Worm (Caenorhabditis elegans) whole organism, young adult: ENCODE results near the gene cest-6.

Experiments
- B0019.2 ChIP-seq: fragments of 200-800 bp; sonication (Bioruptor generic); conservative IDR thresholded peaks from 2 replicates; pipeline ENCODE4 v1.3.6; 2022; ENCODE audit warnings: missing genetic modification reagents, missing genetic modification characterization, missing compliant biosample characterization
- B0336.3 ChIP-seq: fragments of 200-800 bp; sonication (Bioruptor generic); IDR thresholded peaks from 2 replicates; pipeline ENCODE4 v1.3.6; 2022; ENCODE audit warnings: missing genetic modification characterization, missing compliant biosample characterization
- C06A6.2 ChIP-seq: fragments of 200-800 bp; sonication (Bioruptor generic); conservative IDR thresholded peaks from 2 replicates; pipeline ENCODE4 v1.3.6; 2022; ENCODE audit warnings: missing genetic modification characterization, missing compliant biosample characterization
- F22D6.2 ChIP-seq: sonication (generic microtip); optimal IDR thresholded peaks from 2 replicates; lab custom pipeline; 2016; ENCODE audit warnings: mild to moderate bottlenecking, missing genetic modification characterization, missing compliant biosample characterization
- F33H1.4 ChIP-seq: fragments of 200-800 bp; sonication (Bioruptor generic); IDR thresholded peaks from 2 replicates; pipeline ENCODE4 v1.3.6; 2022; ENCODE audit warnings: missing genetic modification reagents, missing genetic modification characterization, missing compliant biosample characterization
- F39B2.1 ChIP-seq: fragments of 200-800 bp; sonication (Bioruptor generic); IDR thresholded peaks from 2 replicates; pipeline ENCODE4 v1.3.6; 2022; ENCODE audit warnings: missing genetic modification reagents, missing genetic modification characterization, missing compliant biosample characterization
- F57C9.4 ChIP-seq: sonication (generic microtip); optimal IDR thresholded peaks from 2 replicates; lab custom pipeline; 2017; ENCODE audit warnings: mild to moderate bottlenecking, missing genetic modification characterization, missing compliant biosample characterization
- K11D2.4 ChIP-seq: fragments of 200-800 bp; sonication (Bioruptor generic); IDR thresholded peaks from 2 replicates; pipeline ENCODE4 v1.3.6; 2022; ENCODE audit warnings: missing genetic modification reagents, missing genetic modification characterization, missing compliant biosample characterization
- K12H6.12 ChIP-seq: fragments of 200-800 bp; sonication (Bioruptor generic); optimal IDR thresholded peaks from 2 replicates; lab custom pipeline; 2018; ENCODE audit warnings: mild to moderate bottlenecking, missing genetic modification characterization, missing compliant biosample characterization
- T26A5.8 ChIP-seq: sonication (generic microtip); optimal IDR thresholded peaks from 2 replicates; lab custom pipeline; 2016; ENCODE audit warnings: missing genetic modification characterization, missing compliant biosample characterization
- Y53G8AR.9 ChIP-seq: fragments of 200-800 bp; sonication (Bioruptor generic); conservative IDR thresholded peaks from 2 replicates; pipeline ENCODE4 v1.3.6; 2022; ENCODE audit warnings: missing genetic modification reagents, missing genetic modification characterization, missing compliant biosample characterization
- aptf-3 ChIP-seq: fragments of 200-800 bp; sonication (Bioruptor generic); IDR thresholded peaks from 2 replicates; pipeline ENCODE4 v1.3.6; 2022; ENCODE audit warnings: missing genetic modification characterization, missing compliant biosample characterization
- attf-6 ChIP-seq: fragments of 200-800 bp; sonication (Bioruptor generic); IDR thresholded peaks from 2 replicates; pipeline ENCODE4 v1.3.6; 2022; ENCODE audit warnings: missing genetic modification reagents, missing genetic modification characterization, missing compliant biosample characterization
- bed-2 ChIP-seq: fragments of 200-800 bp; sonication (Bioruptor generic); IDR thresholded peaks from 2 replicates; pipeline ENCODE4 v1.3.6; 2022; ENCODE audit warnings: missing genetic modification reagents, missing genetic modification characterization, missing compliant biosample characterization
- cebp-1 ChIP-seq, 2 experiments: fragments of 200-800 bp in 1 of 2; sonication (Bioruptor generic) in 1 of 2; sonication (generic microtip) in 1 of 2; IDR thresholded peaks in 1 of 2; optimal IDR thresholded peaks in 1 of 2; 2 replicates each; pipeline versions ENCODE4 v1.3.6 to Lab custom; 2017 to 2022; ENCODE audit warnings: missing compliant biosample characterization in 2 of 2, missing genetic modification characterization in 2 of 2, mild to moderate bottlenecking in 1 of 2, missing genetic modification reagents in 1 of 2, moderate library complexity in 1 of 2
- cebp-2 ChIP-seq: fragments of 200-800 bp; sonication (Bioruptor generic); IDR thresholded peaks from 2 replicates; pipeline ENCODE4 v1.3.6; 2022; ENCODE audit warnings: missing genetic modification characterization, missing compliant biosample characterization
- ceh-100 ChIP-seq: fragments of 200-800 bp; sonication (Bioruptor generic); IDR thresholded peaks from 2 replicates; pipeline ENCODE4 v1.3.6; 2022; ENCODE audit warnings: missing genetic modification reagents, missing genetic modification characterization, missing compliant biosample characterization
- ceh-27 ChIP-seq: fragments of 200-800 bp; sonication (Bioruptor generic); optimal IDR thresholded peaks from 2 replicates; lab custom pipeline; 2018; ENCODE audit warnings: mild to moderate bottlenecking, missing genetic modification characterization, moderate library complexity, missing compliant biosample characterization
- ceh-40 ChIP-seq: fragments of 200-800 bp; sonication (Bioruptor generic); IDR thresholded peaks from 2 replicates; pipeline ENCODE4 v1.3.6; 2022; ENCODE audit warnings: missing genetic modification characterization, missing compliant biosample characterization
- chd-7 ChIP-seq: sonication (generic microtip); optimal IDR thresholded peaks from 2 replicates; lab custom pipeline; 2016; ENCODE audit warnings: mild to moderate bottlenecking, missing genetic modification characterization, moderate library complexity, missing compliant biosample characterization
- dox-1 ChIP-seq: fragments of 200-800 bp; sonication (Bioruptor generic); IDR thresholded peaks from 2 replicates; pipeline ENCODE4 v1.3.6; 2022; ENCODE audit warnings: missing genetic modification reagents, missing genetic modification characterization, missing compliant biosample characterization
- dpl-1 ChIP-seq: fragments of 150-350 bp; optimal IDR thresholded peaks from 2 replicates; lab custom pipeline; 2014; ENCODE audit warnings: missing biosample characterization, missing genetic modification reagents, missing genetic modification characterization
- efl-1 ChIP-seq: fragments of 150-350 bp; optimal IDR thresholded peaks from 2 replicates; lab custom pipeline; 2014; ENCODE audit warnings: missing biosample characterization, missing genetic modification reagents, missing genetic modification characterization
- ekl-4 ChIP-seq: fragments of 200-800 bp; sonication (Bioruptor generic); IDR thresholded peaks from 2 replicates; pipeline ENCODE4 v1.3.6; 2022; ENCODE audit warnings: missing genetic modification reagents, missing genetic modification characterization, missing compliant biosample characterization
- ets-4 ChIP-seq: fragments of 200-800 bp; sonication (Bioruptor generic); optimal IDR thresholded peaks from 2 replicates; lab custom pipeline; 2018; ENCODE audit warnings: mild to moderate bottlenecking, missing genetic modification characterization, missing compliant biosample characterization
- fkh-3 ChIP-seq: sonication (generic microtip); optimal IDR thresholded peaks from 2 replicates; lab custom pipeline; 2016; ENCODE audit warnings: mild to moderate bottlenecking, missing genetic modification characterization, missing compliant biosample characterization
- hlh-12 ChIP-seq: sonication (generic microtip); optimal IDR thresholded peaks from 2 replicates; lab custom pipeline; 2016; ENCODE audit warnings: missing genetic modification characterization, missing compliant biosample characterization
- hmg-20 ChIP-seq: fragments of 200-800 bp; sonication (Bioruptor generic); IDR thresholded peaks from 2 replicates; pipeline ENCODE4 v1.3.6; 2022; ENCODE audit warnings: missing genetic modification reagents, missing genetic modification characterization, missing compliant biosample characterization
- lin-54 ChIP-seq: fragments of 200-800 bp; sonication (Bioruptor generic); optimal IDR thresholded peaks from 2 replicates; lab custom pipeline; 2018; ENCODE audit warnings: mild to moderate bottlenecking, missing genetic modification characterization, missing compliant biosample characterization
- madf-3 ChIP-seq: fragments of 200-800 bp; sonication (Bioruptor generic); IDR thresholded peaks from 2 replicates; pipeline ENCODE4 v1.3.6; 2022; ENCODE audit warnings: missing genetic modification reagents, missing genetic modification characterization, missing compliant biosample characterization
- mxl-1 ChIP-seq: sonication (generic microtip); optimal IDR thresholded peaks from 2 replicates; lab custom pipeline; 2016; ENCODE audit warnings: missing genetic modification characterization, missing compliant biosample characterization
- nfya-2 ChIP-seq: fragments of 200-800 bp; sonication (Bioruptor generic); IDR thresholded peaks from 2 replicates; pipeline ENCODE4 v1.3.6; 2022; ENCODE audit warnings: missing genetic modification reagents, missing genetic modification characterization, missing compliant biosample characterization
- nhr-120 ChIP-seq: fragments of 200-800 bp; sonication (Bioruptor generic); IDR thresholded peaks from 2 replicates; pipeline ENCODE4 v1.3.6; 2022; ENCODE audit warnings: missing genetic modification characterization, missing compliant biosample characterization
- nhr-179 ChIP-seq: sonication (generic microtip); optimal IDR thresholded peaks from 2 replicates; lab custom pipeline; 2016; ENCODE audit warnings: mild to moderate bottlenecking, missing genetic modification characterization, missing compliant biosample characterization
- snpc-1.3 ChIP-seq: sonication (generic microtip); optimal IDR thresholded peaks from 2 replicates; lab custom pipeline; 2017; ENCODE audit warnings: missing genetic modification characterization, mild to moderate bottlenecking, missing compliant biosample characterization, antibody characterized with exemption, moderate library complexity, missing genotype, missing genetic modification reagents; ENCODE audit not compliant: insufficient read depth
- ztf-22 ChIP-seq: fragments of 200-800 bp; sonication (Bioruptor generic); optimal IDR thresholded peaks from 2 replicates; lab custom pipeline; 2018; ENCODE audit warnings: mild to moderate bottlenecking, missing genetic modification characterization, moderate library complexity, missing compliant biosample characterization
- ztf-26 ChIP-seq: sonication (generic microtip); optimal IDR thresholded peaks from 2 replicates; lab custom pipeline; 2017; ENCODE audit warnings: missing genetic modification characterization, missing compliant biosample characterization
- ztf-6 ChIP-seq: fragments of 200-800 bp; sonication (Bioruptor generic); IDR thresholded peaks from 2 replicates; pipeline ENCODE4 v1.3.6; 2022; ENCODE audit warnings: missing genetic modification reagents, missing genetic modification characterization, missing compliant biosample characterization

Gene cest-6

ce11 chrIV:6972427-6972826 lies 44.1 kb upstream of the cest-6 start, which contains the start of gene nhr-249:
Gene nhr-249, minus strand, starts transcription at chrIV:6972527.
- TF ChIP-seq K12H6.12 (tag; lab: Kevin White, UChicago) (no peak), lin-54 (no peak), F33H1.4 (GFP tag; lab: Robert Waterston, UW) (no peak), B0336.3 (GFP tag; lab: Robert Waterston, UW) (no peak), efl-1 (GFP tag; lab: Kevin White, UChicago) (peak; percentile 22), ceh-100 (GFP tag; lab: Robert Waterston, UW) (no peak)

- no peak for TF ChIP-seq ets-4 (GFP tag; lab: Kevin White, UChicago)
- TF ChIP-seq F22D6.2, result no peak
- no peak for TF ChIP-seq T26A5.8 (tag; lab: Kevin White, UChicago)
These were observed 42.9 kb upstream of the cest-6 start, which contains the start of gene ZK381.62 for ce11 chrIV:6971213-6971612. Gene ZK381.62, minus strand, starts transcription at chrIV:6971313.

- no peak for TF ChIP-seq ztf-6
- no peak for TF ChIP-seq nfya-2
- no peak for TF ChIP-seq F57C9.4 (tag; lab: Kevin White, UChicago)
- no peak for TF ChIP-seq ztf-26 (tag; lab: Kevin White, UChicago)
- TF ChIP-seq lin-54, result no peak
- no peak for TF ChIP-seq Y53G8AR.9
- no peak for TF ChIP-seq dpl-1 (GFP tag; lab: Kevin White, UChicago)
- TF ChIP-seq nhr-120 (GFP tag; lab: Robert Waterston, UW), result no peak
- TF ChIP-seq cebp-2, result no peak
- no peak for TF ChIP-seq hmg-20 (GFP tag; lab: Robert Waterston, UW)
- TF ChIP-seq dox-1 (GFP tag; lab: Robert Waterston, UW), result no peak
- TF ChIP-seq cebp-1 (GFP tag; IDR thresholded peaks at IDR 0.05; lab: Robert Waterston, UW), result no peak
- no peak for TF ChIP-seq cebp-1 (tag; optimal IDR thresholded peaks at IDR 0.05; lab: Kevin White, UChicago)
- TF ChIP-seq hlh-12, result no peak
- TF ChIP-seq nhr-179 (tag; lab: Kevin White, UChicago), result no peak
- TF ChIP-seq ekl-4, result no peak
- TF ChIP-seq aptf-3 (GFP tag; lab: Robert Waterston, UW), result no peak
- no peak for TF ChIP-seq B0019.2 (GFP tag; lab: Robert Waterston, UW)
These were observed 42.0 kb upstream of the cest-6 start, which contains the start of gene ZK381.8 for ce11 chrIV:6970271-6970670. Gene ZK381.8, minus strand, starts transcription at chrIV:6970371.

- TF ChIP-seq attf-6 (GFP tag; lab: Robert Waterston, UW) (no peak), ceh-27 (no peak), C06A6.2 (GFP tag; lab: Robert Waterston, UW) (no peak), mxl-1 (tag; lab: Kevin White, UChicago) (no peak), chd-7 (tag; lab: Kevin White, UChicago) (no peak), madf-3 (GFP tag; lab: Robert Waterston, UW) (no peak), ceh-40 (GFP tag; lab: Robert Waterston, UW) (no peak), ztf-22 (no peak), fkh-3 (tag; lab: Kevin White, UChicago) (no peak), bed-2 (no peak), hlh-12 (no peak), F39B2.1 (no peak), snpc-1.3 (tag; lab: Kevin White, UChicago) (no peak), K11D2.4 (GFP tag; lab: Robert Waterston, UW) (no peak)
These were observed 36.9 kb upstream of the cest-6 start, which contains the start of gene ZK381.2 for ce11 chrIV:6965192-6965591. Gene ZK381.2, plus strand, starts transcription at chrIV:6965492.
